Worm (Caenorhabditis elegans): Measurements from ENCODE around the gene C47E8.1.

ce11 chrV:14711077-14711476 lies 45.2 kb downstream of the C47E8.1 start, which contains the start of gene ssp-33:
- no peak for TF ChIP-seq nhr-237 (tag; optimal IDR thresholded peaks at IDR 0.05)
- TF ChIP-seq Y55F3AM.14 (GFP tag; optimal IDR thresholded peaks at IDR 0.05): no peak
- no peak for TF ChIP-seq sma-9 (GFP tag; optimal IDR thresholded peaks at IDR 0.05)
- TF ChIP-seq sma-9 (tag; optimal IDR thresholded peaks at IDR 0.05): no peak
- TF ChIP-seq ztf-4 (tag; optimal IDR thresholded peaks at IDR 0.05): no peak
- TF ChIP-seq unc-55 (GFP tag; optimal IDR thresholded peaks at IDR 0.05): no peak
- no peak for TF ChIP-seq nhr-12 (tag; optimal IDR thresholded peaks at IDR 0.05)
